Fruit fly (Drosophila melanogaster): ENCODE data around the gene CG10375.

The CG10375 gene

dm6 chr3R:23752728-23753127, 14.8 kb upstream of the CG10375 start, which contains the start of the genes RanBP3 and Rpt5:
Gene RanBP3, minus strand, starts transcription at chr3R:23752834.
Gene Rpt5, plus strand, starts transcription at chr3R:23752876.
- TF ChIP-seq h (optimal IDR thresholded peaks at IDR 0.05) (no peak), ttk (optimal IDR thresholded peaks at IDR 0.05) (no peak), Sin3A (optimal IDR thresholded peaks at IDR 0.05) (no peak), psq (optimal IDR thresholded peaks at IDR 0.05) (no peak), insv (optimal IDR thresholded peaks at IDR 0.05) (no peak), Myc (optimal IDR thresholded peaks at IDR 0.05) (no peak)

- TF ChIP-seq Myc (optimal IDR thresholded peaks at IDR 0.05) = no peak
- no peak for TF ChIP-seq Sin3A (optimal IDR thresholded peaks at IDR 0.05)
- TF ChIP-seq psq (optimal IDR thresholded peaks at IDR 0.05) = no peak
- no peak for TF ChIP-seq insv (optimal IDR thresholded peaks at IDR 0.05)
- no peak for TF ChIP-seq ttk (optimal IDR thresholded peaks at IDR 0.05)
- TF ChIP-seq h (optimal IDR thresholded peaks at IDR 0.05) = no peak
Observed at dm6 chr3R:23757912-23758607, 9.5 kb upstream of the CG10375 start, which contains the start of the genes PTPMT1 and Hrd3. Gene PTPMT1, plus strand, starts transcription at chr3R:23758339. Gene Hrd3, minus strand, starts transcription at chr3R:23758557.

- no peak for TF ChIP-seq insv (optimal IDR thresholded peaks at IDR 0.05)
- no peak for TF ChIP-seq Sin3A (optimal IDR thresholded peaks at IDR 0.05)
- TF ChIP-seq h (optimal IDR thresholded peaks at IDR 0.05) = no peak
- TF ChIP-seq Myc (optimal IDR thresholded peaks at IDR 0.05) = no peak
- no peak for TF ChIP-seq psq (optimal IDR thresholded peaks at IDR 0.05)
- no peak for TF ChIP-seq ttk (optimal IDR thresholded peaks at IDR 0.05)
Observed at dm6 chr3R:23760219-23761018, 7.1 kb upstream of the CG10375 start, which contains the start of gene SdhD. Gene SdhD, minus strand, starts transcription at chr3R:23760600.

dm6 chr3R:23763015-23763414, 4.5 kb upstream of the CG10375 start, which contains the start of gene udt:
Gene udt, minus strand, starts transcription at chr3R:23763263.
- no peak for TF ChIP-seq insv (optimal IDR thresholded peaks at IDR 0.05)

dm6 chr3R:23763622-23764273, 3.8 kb upstream of the CG10375 start, which contains the start of gene Lsd-1:
Gene Lsd-1, plus strand, starts transcription at chr3R:23763857.
- no peak for TF ChIP-seq ttk (optimal IDR thresholded peaks at IDR 0.05)
- TF ChIP-seq psq (optimal IDR thresholded peaks at IDR 0.05) = no peak
- no peak for TF ChIP-seq Myc (optimal IDR thresholded peaks at IDR 0.05)
- no peak for TF ChIP-seq Sin3A (optimal IDR thresholded peaks at IDR 0.05)
- TF ChIP-seq insv (optimal IDR thresholded peaks at IDR 0.05) = no peak
- TF ChIP-seq h (optimal IDR thresholded peaks at IDR 0.05) = no peak

- TF ChIP-seq insv (optimal IDR thresholded peaks at IDR 0.05) = no peak
- TF ChIP-seq Myc (optimal IDR thresholded peaks at IDR 0.05) = no peak
- no peak for TF ChIP-seq ttk (optimal IDR thresholded peaks at IDR 0.05)
- no peak for TF ChIP-seq Sin3A (optimal IDR thresholded peaks at IDR 0.05)
- no peak for TF ChIP-seq h (optimal IDR thresholded peaks at IDR 0.05)
- TF ChIP-seq psq (optimal IDR thresholded peaks at IDR 0.05) = no peak
Observed at dm6 chr3R:23772808-23773207, 5.3 kb downstream of the CG10375 start, which contains the start of gene tst. Gene tst, minus strand, starts transcription at chr3R:23772859.

- no peak for TF ChIP-seq Myc (optimal IDR thresholded peaks at IDR 0.05)
- TF ChIP-seq h (optimal IDR thresholded peaks at IDR 0.05) = no peak
- no peak for TF ChIP-seq Sin3A (optimal IDR thresholded peaks at IDR 0.05)
Observed at dm6 chr3R:23773610-23774364, 6.3 kb downstream of the CG10375 start, which contains the start of gene CG10208. Gene CG10208, minus strand, starts transcription at chr3R:23774127.

- TF ChIP-seq ttk (optimal IDR thresholded peaks at IDR 0.05) (no peak), h (optimal IDR thresholded peaks at IDR 0.05) (no peak), insv (optimal IDR thresholded peaks at IDR 0.05) (no peak), psq (optimal IDR thresholded peaks at IDR 0.05) (no peak)
Observed at dm6 chr3R:23780757-23781156, 13.2 kb downstream of the CG10375 start.

dm6 chr3R:23781466-23781935, 14.0 kb downstream of the CG10375 start, which contains the start of the genes Nup98-96 and mbc:
Gene Nup98-96, minus strand, starts transcription at chr3R:23781621.
Gene mbc, plus strand, starts transcription at chr3R:23781765.
- TF ChIP-seq ttk (optimal IDR thresholded peaks at IDR 0.05) (no peak), Myc (optimal IDR thresholded peaks at IDR 0.05) (no peak), Sin3A (optimal IDR thresholded peaks at IDR 0.05) (no peak), psq (optimal IDR thresholded peaks at IDR 0.05) (no peak), insv (optimal IDR thresholded peaks at IDR 0.05) (no peak), h (optimal IDR thresholded peaks at IDR 0.05) (no peak)

dm6 chr3R:23782456-23783402, 15.2 kb downstream of the CG10375 start:
- TF ChIP-seq h (optimal IDR thresholded peaks at IDR 0.05) = no peak
- no peak for TF ChIP-seq Sin3A (optimal IDR thresholded peaks at IDR 0.05)
- no peak for TF ChIP-seq ttk (optimal IDR thresholded peaks at IDR 0.05)
- TF ChIP-seq psq (optimal IDR thresholded peaks at IDR 0.05) = no peak
- no peak for TF ChIP-seq Myc (optimal IDR thresholded peaks at IDR 0.05)
- TF ChIP-seq insv (optimal IDR thresholded peaks at IDR 0.05) = no peak

Measured in Kc167 (cell line).